Worm (Caenorhabditis elegans) whole organism, mixed stage, embryonic: Measurements from ENCODE around the gene T01G1.4.

Experiments used
- M03D4.4 ChIP-seq: sonication (generic microtip); optimal IDR thresholded peaks from 2 replicates; lab custom pipeline; 2017; ENCODE audit warnings: mild to moderate bottlenecking, missing genetic modification characterization, missing compliant biosample characterization
- ceh-43 ChIP-seq: fragments of 200-800 bp; sonication (Bioruptor generic); optimal IDR thresholded peaks from 2 replicates; lab custom pipeline; 2018; ENCODE audit warnings: mild to moderate bottlenecking, missing genetic modification characterization, moderate library complexity, missing compliant biosample characterization
- ces-1 ChIP-seq: fragments of 150-350 bp; optimal IDR thresholded peaks from 2 replicates; lab custom pipeline; 2014; ENCODE audit warnings: missing biosample characterization, missing genetic modification reagents, missing genetic modification characterization
- cnd-1 ChIP-seq: fragments of 200-800 bp; sonication (Bioruptor generic); optimal IDR thresholded peaks from 2 replicates; lab custom pipeline; 2018; ENCODE audit warnings: mild to moderate bottlenecking, missing genetic modification characterization, missing compliant biosample characterization
- drap-1 ChIP-seq: fragments of 200-800 bp; sonication (Bioruptor generic); optimal IDR thresholded peaks from 3 replicates; lab custom pipeline; 2018; ENCODE audit warnings: mild to moderate bottlenecking, missing genetic modification characterization, missing compliant biosample characterization
- elt-1 ChIP-seq: sonication (generic microtip); optimal IDR thresholded peaks from 2 replicates; lab custom pipeline; 2017; ENCODE audit warnings: missing genetic modification characterization, mild to moderate bottlenecking, missing compliant biosample characterization, antibody characterized with exemption, moderate library complexity, borderline replicate concordance; ENCODE audit not compliant: insufficient read depth
- flh-1 ChIP-seq: fragments of 200-800 bp; sonication (Bioruptor generic); optimal IDR thresholded peaks from 2 replicates; lab custom pipeline; 2018; ENCODE audit warnings: mild to moderate bottlenecking, missing genetic modification characterization, moderate library complexity, missing compliant biosample characterization
- ham-2 ChIP-seq: fragments of 200-800 bp; sonication (Bioruptor generic); optimal IDR thresholded peaks from 2 replicates; lab custom pipeline; 2018; ENCODE audit warnings: mild to moderate bottlenecking, missing genetic modification characterization, missing compliant biosample characterization
- lin-13 ChIP-seq: fragments of 150-350 bp; optimal IDR thresholded peaks from 2 replicates; lab custom pipeline; 2014; ENCODE audit warnings: missing biosample characterization, missing genetic modification characterization
- lin-32 ChIP-seq: fragments of 200-800 bp; sonication (Bioruptor generic); optimal IDR thresholded peaks from 2 replicates; lab custom pipeline; 2018; ENCODE audit warnings: mild to moderate bottlenecking, missing genetic modification characterization, missing compliant biosample characterization
- lsy-2 ChIP-seq: fragments of 150-350 bp; optimal IDR thresholded peaks from 2 replicates; lab custom pipeline; 2014; ENCODE audit warnings: missing biosample characterization, missing genetic modification characterization
- mep-1 ChIP-seq: fragments of 150-350 bp; optimal IDR thresholded peaks from 2 replicates; lab custom pipeline; 2017; ENCODE audit warnings: missing biosample characterization, missing genetic modification reagents, missing genetic modification characterization, inconsistent platforms
- mls-2 ChIP-seq: sonication (generic microtip); optimal IDR thresholded peaks from 2 replicates; lab custom pipeline; 2016; ENCODE audit warnings: mild to moderate bottlenecking, missing genetic modification characterization, moderate library complexity, missing compliant biosample characterization
- nhr-237 ChIP-seq: fragments of 150-350 bp; optimal IDR thresholded peaks from 2 replicates; lab custom pipeline; 2014; ENCODE audit warnings: missing biosample characterization, missing genetic modification characterization
- pha-4 ChIP-seq: fragments of 150-350 bp; optimal IDR thresholded peaks from 2 replicates; lab custom pipeline; 2018; ENCODE audit warnings: missing biosample characterization, missing genetic modification reagents, missing genetic modification characterization
- sptf-1 ChIP-seq: sonication (generic microtip); optimal IDR thresholded peaks from 2 replicates; lab custom pipeline; 2017; ENCODE audit warnings: mild to moderate bottlenecking, missing genetic modification characterization, moderate library complexity, missing compliant biosample characterization
- tbx-8 ChIP-seq: fragments of 200-800 bp; sonication (Bioruptor generic); optimal IDR thresholded peaks from 2 replicates; lab custom pipeline; 2018; ENCODE audit warnings: mild to moderate bottlenecking, missing genetic modification characterization, moderate library complexity, missing compliant biosample characterization
- unc-120 ChIP-seq: sonication (generic microtip); optimal IDR thresholded peaks from 2 replicates; lab custom pipeline; 2017; ENCODE audit warnings: missing genetic modification characterization, missing compliant biosample characterization; ENCODE audit not compliant: poor library complexity, severe bottlenecking
- unc-39 ChIP-seq: fragments of 150-350 bp; optimal IDR thresholded peaks from 2 replicates; lab custom pipeline; 2014; ENCODE audit warnings: missing biosample characterization, missing genetic modification characterization
- unc-62 ChIP-seq: fragments of 150-350 bp; optimal IDR thresholded peaks from 2 replicates; lab custom pipeline; 2014; ENCODE audit warnings: missing biosample characterization, missing genetic modification reagents, missing genetic modification characterization
- ztf-11 ChIP-seq: fragments of 150-350 bp; optimal IDR thresholded peaks from 2 replicates; lab custom pipeline; 2014; ENCODE audit warnings: missing biosample characterization, missing genetic modification characterization

The T01G1.4 gene

ce11 chrIV:11310624-11311023 lies 50.7 kb downstream of the T01G1.4 start, which contains the start of gene znf-207:
TSS of gene znf-207 (plus strand) at chrIV:11310972.
- TF ChIP-seq cnd-1 (tag; lab: Kevin White, UChicago) (peak; percentile 45), mep-1 (peak; percentile 47), tbx-8 (GFP tag; lab: Kevin White, UChicago) (no peak), ham-2 (GFP tag; lab: Kevin White, UChicago) (no peak), drap-1 (GFP tag; lab: Kevin White, UChicago) (peak; percentile 44), ces-1 (GFP tag; lab: Kevin White, UChicago) (peak; percentile 95), mls-2 (tag; lab: Kevin White, UChicago) (peak; percentile 48), lin-13 (tag; lab: Kevin White, UChicago) (peak; percentile 28), unc-39 (tag; lab: Kevin White, UChicago) (no peak), unc-62 (GFP tag; lab: Kevin White, UChicago) (no peak), pha-4 (tag; lab: Kevin White, UChicago) (peak; percentile 25), lsy-2 (tag; lab: Kevin White, UChicago) (peak; percentile 26), flh-1 (peak; percentile 5), M03D4.4 (tag; lab: Kevin White, UChicago) (peak; percentile 49), unc-120 (peak; percentile 45), nhr-237 (tag; lab: Kevin White, UChicago) (peak; percentile 16), ztf-11 (tag; lab: Kevin White, UChicago) (peak; percentile 47), lin-32 (peak; percentile 9), sptf-1 (peak; percentile 76), elt-1 (peak; percentile 20), ceh-43 (GFP tag; lab: Kevin White, UChicago) (peak; percentile 29)
